Worm (Caenorhabditis elegans): Measurements from ENCODE around the gene srh-47.

Gene srh-47

DNA sequence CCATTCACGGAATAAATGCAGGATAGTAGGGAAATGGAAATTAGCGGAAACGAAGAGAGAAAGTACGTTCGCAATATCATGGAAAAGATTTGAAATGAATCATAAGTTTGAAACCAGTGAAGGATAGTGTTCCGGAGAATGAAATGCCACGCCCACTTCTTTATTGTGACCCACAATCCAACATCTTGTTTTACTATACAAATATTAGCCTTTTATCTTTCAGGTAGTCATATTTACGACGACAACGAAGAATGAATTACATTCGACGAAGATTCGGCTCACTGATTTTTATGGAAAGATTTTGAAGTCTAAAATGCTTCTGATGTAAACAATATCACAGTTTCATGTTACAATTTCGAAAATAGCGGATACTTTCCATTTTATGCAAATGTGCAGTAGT lies 16.4 kb upstream of the srh-47 start, which contains the start of gene cutl-18:
cutl-18 (minus strand) TSS at position 101 of the 400 bp plus-strand sequence.
- TF ChIP-seq W03F9.2 (tag; optimal IDR thresholded peaks at IDR 0.05) (no peak), dao-5 (tag; optimal IDR thresholded peaks at IDR 0.05) (no peak), him-1 (tag; optimal IDR thresholded peaks at IDR 0.05) (no peak)

DNA sequence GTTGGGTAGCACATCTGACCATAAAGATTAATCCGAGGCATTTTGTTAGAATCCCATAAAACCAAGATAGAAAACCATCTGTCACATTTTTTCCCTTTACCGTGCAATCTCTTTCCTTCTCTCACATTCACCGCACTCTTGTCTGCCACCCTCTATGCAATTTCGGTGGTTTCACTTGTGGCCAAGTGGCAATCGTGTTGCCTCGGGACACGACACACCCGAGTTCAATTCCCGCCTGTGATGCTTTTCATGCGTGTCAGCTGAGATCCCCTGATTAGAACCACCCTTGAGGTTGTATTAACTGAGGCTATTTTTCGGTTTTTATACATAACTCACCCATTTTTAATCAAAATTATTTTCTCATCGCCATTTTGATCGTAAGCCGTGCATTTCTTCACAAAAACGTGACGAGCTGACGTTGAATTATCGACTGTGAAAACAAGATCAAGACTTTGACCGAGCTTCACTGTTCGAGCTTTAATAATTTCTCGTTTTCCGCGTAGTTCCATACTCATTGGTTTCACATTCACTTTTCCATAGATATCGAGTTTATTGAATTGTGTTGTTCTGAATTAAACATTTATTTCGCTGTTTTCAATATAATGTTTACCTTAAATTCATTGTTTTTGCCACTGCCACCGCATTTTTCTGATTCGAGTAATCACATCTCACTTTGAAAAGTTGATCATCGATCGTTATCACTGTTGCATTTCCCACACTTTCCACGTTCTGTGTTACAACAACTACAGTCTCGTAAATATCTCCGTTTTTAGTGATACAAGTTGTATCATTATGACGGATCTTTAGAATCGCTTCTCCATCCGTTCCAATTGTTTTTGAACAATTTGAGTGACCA lies 13.8 kb upstream of the srh-47 start:
- TF ChIP-seq W03F9.2 (tag; optimal IDR thresholded peaks at IDR 0.05) (peak; percentile 78), him-1 (tag; optimal IDR thresholded peaks at IDR 0.05) (peak; percentile 37), dao-5 (tag; optimal IDR thresholded peaks at IDR 0.05) (peak; percentile 96)

DNA sequence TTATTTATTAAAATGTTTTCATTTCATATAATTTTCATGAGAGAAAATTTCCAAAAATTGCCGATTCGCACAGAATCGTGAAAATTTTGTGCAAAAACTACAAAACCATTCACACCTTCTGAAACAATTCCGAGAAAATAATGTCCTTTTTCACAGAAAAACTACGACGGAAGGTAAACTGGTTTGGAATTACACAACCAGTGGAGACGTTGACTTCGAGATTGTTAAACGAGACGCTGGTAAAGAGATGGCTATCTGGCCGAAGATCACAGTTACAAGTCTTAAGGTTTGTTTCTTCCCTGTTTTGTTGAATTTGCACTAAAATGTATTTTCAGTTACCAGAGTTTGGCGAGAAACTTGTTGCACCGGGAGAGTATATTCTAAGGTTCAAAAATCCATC lies 12.5 kb upstream of the srh-47 start:
- no peak for TF ChIP-seq him-1 (tag; optimal IDR thresholded peaks at IDR 0.05)

DNA sequence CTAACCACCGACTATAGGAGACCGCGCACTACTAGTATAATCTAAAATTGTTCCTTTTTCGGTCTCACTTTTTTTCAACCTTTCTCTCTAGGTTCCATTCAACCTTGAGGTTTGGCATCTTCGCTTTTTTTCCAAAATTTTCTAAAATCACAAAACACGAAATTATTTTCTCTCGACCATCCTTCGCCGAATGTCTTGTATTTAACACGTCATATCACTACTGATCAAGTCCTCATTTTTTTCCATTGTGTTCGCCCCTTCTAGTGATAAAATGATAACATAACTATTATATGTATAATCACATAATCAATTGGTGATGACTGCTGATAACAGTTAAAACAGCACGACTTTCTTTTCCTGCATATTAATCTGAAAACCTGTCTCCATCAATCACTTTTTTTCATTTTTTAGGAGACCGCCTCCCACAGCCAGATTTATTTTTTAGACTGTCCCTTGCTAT lies 10.6 kb upstream of the srh-47 start, which contains the start of gene T03F7.7:
T03F7.7 (plus strand) TSS at position 410 of the 460 bp plus-strand sequence.
- TF ChIP-seq dao-5 (tag; optimal IDR thresholded peaks at IDR 0.05), result no peak
- TF ChIP-seq W03F9.2 (tag; optimal IDR thresholded peaks at IDR 0.05), result no peak
- no peak for TF ChIP-seq him-1 (tag; optimal IDR thresholded peaks at IDR 0.05)

DNA sequence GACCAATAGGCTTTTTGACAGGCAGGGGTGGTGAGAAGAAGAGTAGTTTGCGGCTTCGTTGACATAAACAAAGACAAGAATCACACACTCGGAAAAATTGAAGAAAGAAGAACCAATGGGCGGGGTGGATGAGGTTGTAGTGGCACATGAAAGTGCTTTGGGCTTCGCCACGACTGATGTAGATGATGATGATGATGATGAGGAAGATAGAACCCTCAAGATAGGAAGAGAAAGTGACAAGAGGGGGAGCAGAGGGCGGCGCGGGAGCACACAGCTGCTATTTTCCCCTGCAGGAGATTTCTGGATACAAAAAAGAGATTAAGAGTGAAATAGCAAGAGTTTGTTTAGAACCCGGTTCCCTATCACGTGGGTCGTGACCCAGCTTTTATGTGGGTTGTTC lies 8.5 kb upstream of the srh-47 start:
- no peak for TF ChIP-seq him-1 (tag; optimal IDR thresholded peaks at IDR 0.05)
- TF ChIP-seq W03F9.2 (tag; optimal IDR thresholded peaks at IDR 0.05), result no peak
- no peak for TF ChIP-seq dao-5 (tag; optimal IDR thresholded peaks at IDR 0.05)

DNA sequence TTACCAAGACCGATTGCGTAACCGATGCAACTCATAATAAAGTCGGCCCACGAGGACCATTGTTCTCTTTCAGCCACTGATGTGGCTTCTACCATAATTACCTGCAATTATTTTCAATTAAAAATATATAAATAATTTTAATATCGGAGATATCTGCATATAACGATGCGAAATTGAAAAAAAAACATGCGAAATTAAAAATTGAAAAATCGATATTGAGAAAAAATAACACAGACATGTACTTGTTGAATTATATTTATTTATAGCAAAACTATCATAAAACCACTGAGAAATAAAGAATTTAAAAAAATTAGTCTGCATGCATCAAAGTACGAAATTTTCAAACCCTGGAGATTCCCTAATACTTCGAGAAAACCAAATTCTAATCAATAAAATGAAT lies 7.9 kb upstream of the srh-47 start, which contains the start of gene snf-11:
snf-11 (minus strand) TSS at position 101 of the 400 bp plus-strand sequence.
- TF ChIP-seq him-1 (tag; optimal IDR thresholded peaks at IDR 0.05) (no peak), W03F9.2 (tag; optimal IDR thresholded peaks at IDR 0.05) (no peak), dao-5 (tag; optimal IDR thresholded peaks at IDR 0.05) (no peak)

DNA sequence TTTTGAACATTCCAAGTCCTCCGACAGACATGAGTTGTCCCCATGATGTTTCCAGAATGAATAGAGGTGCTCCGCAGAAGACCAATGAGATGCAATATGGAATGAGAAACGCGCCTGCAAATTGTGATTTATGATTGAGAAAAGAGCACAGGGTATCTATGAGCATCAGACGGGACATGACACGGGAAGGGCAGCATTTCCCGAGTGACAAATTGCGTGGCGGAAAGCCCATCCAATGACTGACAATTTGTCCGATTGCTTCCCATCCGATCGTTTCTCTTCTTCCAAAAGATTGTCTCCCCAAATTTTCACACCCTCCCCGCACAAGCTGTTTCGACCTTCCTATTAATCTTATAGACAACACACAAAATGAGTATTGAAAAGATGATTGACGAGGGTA lies 7.3 kb upstream of the srh-47 start:
- TF ChIP-seq dao-5 (tag; optimal IDR thresholded peaks at IDR 0.05), result no peak
- no peak for TF ChIP-seq him-1 (tag; optimal IDR thresholded peaks at IDR 0.05)
- no peak for TF ChIP-seq W03F9.2 (tag; optimal IDR thresholded peaks at IDR 0.05)

DNA sequence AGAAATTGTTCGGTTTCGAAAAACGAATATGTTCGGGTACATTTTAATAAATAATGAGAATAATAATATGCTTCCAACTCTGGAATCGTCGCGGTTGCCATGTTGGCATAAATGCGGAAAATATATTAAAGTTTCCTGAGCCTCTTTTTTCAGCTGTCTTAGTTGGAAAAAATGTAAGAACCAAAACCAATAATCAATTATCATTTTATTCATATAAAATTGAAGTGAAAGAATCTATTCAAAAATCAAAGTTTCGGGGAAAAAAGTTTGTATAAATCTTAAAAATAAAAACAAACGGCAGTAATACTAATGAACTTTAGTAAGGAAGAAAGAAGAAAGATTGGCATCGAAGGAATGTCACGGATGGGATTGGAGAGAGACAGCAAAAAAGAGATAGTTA lies 4.4 kb upstream of the srh-47 start, which contains the start of gene srh-45:
srh-45 (minus strand) TSS at position 101 of the 400 bp plus-strand sequence.
- TF ChIP-seq dao-5 (tag; optimal IDR thresholded peaks at IDR 0.05), result no peak
- no peak for TF ChIP-seq him-1 (tag; optimal IDR thresholded peaks at IDR 0.05)
- TF ChIP-seq W03F9.2 (tag; optimal IDR thresholded peaks at IDR 0.05), result no peak

DNA sequence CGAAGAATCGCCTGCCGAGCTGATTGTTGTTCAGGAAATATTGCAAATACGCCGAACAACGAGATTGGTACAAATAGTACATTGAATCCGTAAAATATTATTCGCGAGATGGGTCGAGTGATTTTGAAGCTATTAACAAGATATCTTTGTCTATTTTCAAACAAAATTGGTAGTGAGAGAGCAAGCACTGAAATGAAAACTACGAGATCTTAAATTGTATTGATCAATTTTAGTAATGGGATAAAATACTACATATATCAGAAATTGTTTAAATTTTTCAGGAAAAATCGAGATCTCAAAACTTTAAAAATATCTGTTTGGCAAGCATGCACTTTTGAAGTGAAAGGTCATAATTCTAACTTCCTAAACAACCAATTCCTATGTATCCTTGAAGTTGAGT lies 3.8 kb upstream of the srh-47 start:
- no peak for TF ChIP-seq dao-5 (tag; optimal IDR thresholded peaks at IDR 0.05)
- TF ChIP-seq him-1 (tag; optimal IDR thresholded peaks at IDR 0.05), result no peak
- no peak for TF ChIP-seq W03F9.2 (tag; optimal IDR thresholded peaks at IDR 0.05)

DNA sequence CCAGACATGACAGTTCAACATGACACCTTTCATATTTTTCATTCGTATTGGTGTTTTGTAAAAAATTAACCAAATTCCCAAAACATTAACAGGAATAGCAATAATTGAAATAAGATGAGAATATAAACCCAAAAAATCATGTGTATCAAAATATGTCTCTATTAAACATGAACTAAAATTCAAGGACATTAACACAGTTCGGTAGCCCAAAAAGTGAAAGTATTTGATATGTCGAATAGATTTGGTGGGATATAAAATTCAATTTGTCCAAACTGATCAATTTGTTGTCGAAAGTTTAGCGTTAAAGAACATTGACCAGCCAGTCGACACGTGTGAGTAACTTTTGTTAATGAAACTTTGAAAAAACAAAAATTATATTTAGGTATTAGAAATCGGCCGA lies 2.3 kb upstream of the srh-47 start, which contains the start of gene srh-46:
srh-46 (minus strand) TSS at position 189 of the 400 bp plus-strand sequence.
- TF ChIP-seq W03F9.2 (tag; optimal IDR thresholded peaks at IDR 0.05) (no peak), dao-5 (tag; optimal IDR thresholded peaks at IDR 0.05) (no peak), him-1 (tag; optimal IDR thresholded peaks at IDR 0.05) (no peak)

DNA sequence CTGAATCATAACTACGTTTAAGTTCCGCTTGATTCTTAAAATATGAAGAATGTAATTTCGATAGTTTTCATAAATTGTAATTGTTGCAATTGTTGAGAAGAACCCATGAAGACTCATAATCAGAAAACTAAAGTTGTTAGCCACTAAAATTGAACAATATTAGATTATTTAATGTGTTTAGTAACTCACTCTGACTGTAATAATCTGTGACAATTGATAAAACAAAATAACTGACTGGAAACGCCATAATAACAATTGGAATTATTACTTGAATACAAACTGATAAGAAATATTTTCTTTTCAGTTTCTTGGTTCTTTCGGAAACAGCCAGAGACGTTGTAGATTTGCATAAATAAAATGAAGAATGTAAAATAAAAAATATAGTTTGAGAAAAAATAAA lies 1.0 kb downstream of the srh-47 start:
- TF ChIP-seq him-1 (tag; optimal IDR thresholded peaks at IDR 0.05) (no peak), dao-5 (tag; optimal IDR thresholded peaks at IDR 0.05) (no peak), W03F9.2 (tag; optimal IDR thresholded peaks at IDR 0.05) (no peak)

DNA sequence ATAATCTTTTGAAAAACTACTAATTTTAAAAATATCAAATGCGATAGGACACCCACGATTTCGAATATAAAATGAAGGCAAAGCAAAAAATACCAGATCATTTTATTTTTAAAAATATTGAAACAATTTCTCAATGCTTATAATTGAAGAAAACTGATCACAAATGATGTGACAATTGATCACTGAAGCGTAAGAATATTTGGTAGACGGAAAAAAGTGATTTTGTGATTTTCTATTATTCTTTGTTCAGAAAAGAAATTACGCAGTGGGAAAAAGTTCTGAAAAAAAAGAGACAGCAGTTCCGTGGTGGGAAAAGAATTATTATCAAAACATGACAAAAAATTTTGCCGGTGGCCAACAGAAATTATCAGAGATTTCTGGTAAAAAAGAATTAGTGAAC lies 1.8 kb downstream of the srh-47 start, which contains the start of gene T03F7.5:
T03F7.5 (minus strand) TSS at position 101 of the 400 bp plus-strand sequence.
- TF ChIP-seq W03F9.2 (tag; optimal IDR thresholded peaks at IDR 0.05), result no peak
- no peak for TF ChIP-seq him-1 (tag; optimal IDR thresholded peaks at IDR 0.05)
- TF ChIP-seq dao-5 (tag; optimal IDR thresholded peaks at IDR 0.05), result no peak

DNA sequence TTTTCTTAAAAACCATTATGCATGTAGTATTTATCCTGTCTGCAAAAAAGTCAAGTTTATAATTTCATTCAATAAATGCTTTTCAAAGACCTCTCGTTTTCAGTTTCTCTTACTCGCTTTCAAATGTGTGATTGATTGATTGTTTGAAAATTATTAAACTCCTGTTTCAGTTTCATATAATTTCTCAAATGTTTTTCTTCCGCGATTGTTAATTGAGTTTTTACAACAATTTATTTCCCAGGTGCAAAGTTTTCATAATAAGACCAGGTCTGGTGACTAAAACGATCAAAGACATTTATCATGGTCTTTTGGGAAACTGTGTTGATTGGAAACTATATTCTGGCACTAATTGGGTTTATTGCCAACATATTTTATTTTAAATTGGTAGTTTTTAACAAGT lies 6.0 kb downstream of the srh-47 start, which contains the start of gene T03F7.6:
T03F7.6 (plus strand) TSS at position 301 of the 400 bp plus-strand sequence.
- TF ChIP-seq him-1 (tag; optimal IDR thresholded peaks at IDR 0.05) (no peak), dao-5 (tag; optimal IDR thresholded peaks at IDR 0.05) (no peak), W03F9.2 (tag; optimal IDR thresholded peaks at IDR 0.05) (no peak)

DNA sequence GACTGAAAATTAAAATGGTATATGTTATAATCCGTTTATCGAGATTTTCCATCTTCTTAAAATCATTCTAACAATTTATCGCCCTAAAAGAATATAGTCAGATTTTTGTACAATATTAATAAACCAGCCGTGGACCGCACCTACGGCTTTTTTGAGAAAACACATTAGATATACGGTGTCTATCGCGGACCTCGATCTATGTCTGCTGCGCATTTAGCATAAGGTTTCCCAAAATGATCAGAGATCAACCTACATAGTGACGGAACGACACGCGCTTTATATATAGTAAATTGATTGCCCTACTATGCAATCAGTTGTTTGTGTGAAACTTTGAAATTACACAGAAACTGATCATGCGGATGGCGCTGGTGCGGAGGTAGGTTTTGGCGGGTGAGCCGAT lies 7.8 kb downstream of the srh-47 start:
- TF ChIP-seq him-1 (tag; optimal IDR thresholded peaks at IDR 0.05), result no peak
- no peak for TF ChIP-seq dao-5 (tag; optimal IDR thresholded peaks at IDR 0.05)
- TF ChIP-seq W03F9.2 (tag; optimal IDR thresholded peaks at IDR 0.05), result no peak
